Fruit fly (Drosophila melanogaster): ENCODE data around the gene Cp15.
A peak's percentile ranks its signal among the peaks of the same experiment; 100 is the strongest.

Gene Cp15

DNA sequence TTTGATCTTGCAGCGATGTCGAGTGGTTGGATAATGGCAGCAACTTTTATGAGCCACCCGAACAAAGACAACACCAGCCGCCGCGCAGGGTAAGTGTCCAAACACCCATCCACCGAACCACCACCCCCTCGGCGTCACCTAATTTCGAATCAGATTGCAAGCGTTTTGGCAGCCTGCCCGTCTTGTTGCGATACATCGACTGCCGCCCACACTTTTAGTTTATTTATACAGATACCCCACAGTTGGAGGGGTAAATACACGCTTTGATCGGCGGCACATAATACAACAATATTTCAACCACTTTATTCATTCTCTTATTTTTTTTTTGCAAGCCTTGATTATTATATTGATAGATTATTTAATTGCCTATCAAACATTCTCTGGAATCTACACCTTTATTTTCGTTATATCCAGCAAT, 34.8 kb downstream of the Cp15 start (continued):
- TF ChIP-seq CoRest (tag; optimal IDR thresholded peaks at IDR 0.05) (peak; percentile 55), E2f2 (GFP tag; IDR thresholded peaks at IDR 0.05) (peak; percentile 38; the same call in 1 of the 2 replicates), eyg (GFP tag; optimal IDR thresholded peaks at IDR 0.05) (no peak), Ptx1 (GFP tag; IDR thresholded peaks at IDR 0.05) (peak; percentile 68), D19B (GFP tag; optimal IDR thresholded peaks at IDR 0.05) (peak; percentile 70), Stat92E (GFP tag; optimal IDR thresholded peaks at IDR 0.05) (no peak), CG6813 (GFP tag; optimal IDR thresholded peaks at IDR 0.05) (no peak), Antp (GFP tag; optimal IDR thresholded peaks at IDR 0.05) (no peak), Neu2 (GFP tag; optimal IDR thresholded peaks at IDR 0.05; ENCODE audit: borderline replicate concordance) (no peak), CG7786 (GFP tag; optimal IDR thresholded peaks at IDR 0.05) (peak; percentile 10), Rx (GFP tag; IDR thresholded peaks at IDR 0.05) (peak; percentile 40), CG3838 (GFP tag; optimal IDR thresholded peaks at IDR 0.05) (no peak), CG32772 (GFP tag; IDR thresholded peaks at IDR 0.05) (peak; percentile 54), CG3163 (GFP tag; optimal IDR thresholded peaks at IDR 0.05) (no peak), CG16813 (GFP tag; IDR thresholded peaks at IDR 0.05; ENCODE audit: partially characterized antibody) (peak; percentile 40; the same call in 1 of the 3 replicates), hbn (GFP tag; IDR thresholded peaks at IDR 0.05; ENCODE audit: partially characterized antibody) (no peak), fd3F (GFP tag; optimal IDR thresholded peaks at IDR 0.05) (peak; percentile 48), CG11247 (GFP tag; IDR thresholded peaks at IDR 0.05) (peak; percentile 49), ftz-f1 (GFP tag; optimal IDR thresholded peaks at IDR 0.05) (no peak), btn (GFP tag; optimal IDR thresholded peaks at IDR 0.05) (no peak), CG11398 (GFP tag; optimal IDR thresholded peaks at IDR 0.05) (peak; percentile 17), kay (GFP tag; optimal IDR thresholded peaks at IDR 0.05) (no peak), Hr3 (GFP tag; optimal IDR thresholded peaks at IDR 0.05) (peak; percentile 17), CG17361 (GFP tag; IDR thresholded peaks at IDR 0.05) (peak; percentile 54; the same call in 1 of the 3 replicates), E2f1 (GFP tag; IDR thresholded peaks at IDR 0.05) (peak; percentile 32; the same call in 1 of the 2 replicates), Nf-YB (GFP tag; optimal IDR thresholded peaks at IDR 0.05) (no peak), Xrp1 (GFP tag; IDR thresholded peaks at IDR 0.05) (peak; percentile 43; the same call in 1 of the 2 replicates), vnd (GFP tag; IDR thresholded peaks at IDR 0.05; ENCODE audit: partially characterized antibody) (peak; percentile 64; the same call in 2 of the 3 replicates), pho (GFP tag; optimal IDR thresholded peaks at IDR 0.05) (peak; percentile 32), CG17186 (GFP tag; optimal IDR thresholded peaks at IDR 0.05) (no peak), rib (GFP tag; IDR thresholded peaks at IDR 0.05) (no peak), emc (GFP tag; optimal IDR thresholded peaks at IDR 0.05) (no peak), CG10654 (GFP tag; optimal IDR thresholded peaks at IDR 0.05) (no peak), Jarid2 (GFP tag; optimal IDR thresholded peaks at IDR 0.05) (no peak), hth (optimal IDR thresholded peaks at IDR 0.05) (no peak), psq (GFP tag; optimal IDR thresholded peaks at IDR 0.05) (no peak), CG14441 (GFP tag; IDR thresholded peaks at IDR 0.05) (peak; percentile 74), prd (optimal IDR thresholded peaks at IDR 0.05) (no peak), prd (GFP tag; IDR thresholded peaks at IDR 0.05) (peak; percentile 52; the same call in 1 of the 3 replicates), CG14667 (GFP tag; IDR thresholded peaks at IDR 0.05) (0 out of 2 replicates have a peak, but pooled peaks have one; percentile 19), Dp (GFP tag; optimal IDR thresholded peaks at IDR 0.05) (no peak), CG7839 (tag; optimal IDR thresholded peaks at IDR 0.05) (no peak), dm (GFP tag; optimal IDR thresholded peaks at IDR 0.05) (peak; percentile 5), sc (optimal IDR thresholded peaks at IDR 0.05) (no peak), sc (GFP tag; optimal IDR thresholded peaks at IDR 0.05) (no peak), crol (GFP tag; IDR thresholded peaks at IDR 0.05) (peak; percentile 56), slp2 (GFP tag; optimal IDR thresholded peaks at IDR 0.05) (no peak), vfl (GFP tag; optimal IDR thresholded peaks at IDR 0.05) (no peak), CG11085 (GFP tag; IDR thresholded peaks at IDR 0.05) (0 out of 2 replicates have a peak, but pooled peaks have one; percentile 44), CG15601 (tag; optimal IDR thresholded peaks at IDR 0.05) (no peak), D19A (tag; optimal IDR thresholded peaks at IDR 0.05) (peak; percentile 3), lab (GFP tag; optimal IDR thresholded peaks at IDR 0.05) (peak; percentile 26)

All from whole organism, embryonic.